Fruit fly (Drosophila melanogaster) whole organism, pupa: ENCODE measurements around the gene UQCR-Q.
A peak's percentile ranks its signal among the peaks of the same experiment; 100 is the strongest.

ENCODE experiments used
- CG10348 ChIP-seq: fragments of 200-800 bp; sonication (Bioruptor generic); IDR thresholded peaks from 2 replicates; pipeline ENCODE4 v1.3.6; 2022; ENCODE audit warnings: missing biosample characterization, missing genetic modification characterization
- CG12605 ChIP-seq: fragments of 200-800 bp; sonication (Bioruptor generic); IDR thresholded peaks from 2 replicates; pipeline ENCODE4 v1.3.6; 2022; ENCODE audit warnings: missing biosample characterization, missing genetic modification characterization
- CG13204 ChIP-seq: fragments of 200-800 bp; sonication (Bioruptor generic); optimal IDR thresholded peaks from 2 replicates; lab custom pipeline; 2018; ENCODE audit warnings: missing biosample characterization, mild to moderate bottlenecking, missing genetic modification characterization, moderate library complexity
- CG14655 ChIP-seq: fragments of 200-800 bp; sonication (Bioruptor generic); optimal IDR thresholded peaks from 3 replicates; lab custom pipeline; 2017; ENCODE audit warnings: mild to moderate bottlenecking, missing biosample characterization, missing genetic modification reagents, missing genetic modification characterization
- CG15710 ChIP-seq: fragments of 200-800 bp; sonication (Bioruptor generic); optimal IDR thresholded peaks from 2 replicates; lab custom pipeline; 2018; ENCODE audit warnings: missing biosample characterization, mild to moderate bottlenecking, missing genetic modification characterization, moderate library complexity
- CG17806 ChIP-seq: fragments of 200-800 bp; sonication (Bioruptor generic); optimal IDR thresholded peaks from 2 replicates; lab custom pipeline; 2018; ENCODE audit warnings: missing biosample characterization, mild to moderate bottlenecking, missing genetic modification characterization, moderate library complexity
- CG32121 ChIP-seq: fragments of 200-800 bp; sonication (Bioruptor generic); IDR thresholded peaks from 2 replicates; pipeline ENCODE4 v1.3.6; 2022; ENCODE audit warnings: missing biosample characterization, missing genetic modification characterization
- CG34367 ChIP-seq: fragments of 200-800 bp; sonication (Bioruptor generic); optimal IDR thresholded peaks from 2 replicates; lab custom pipeline; 2018; ENCODE audit warnings: missing biosample characterization, mild to moderate bottlenecking, missing genetic modification characterization
- CG4496 ChIP-seq: fragments of 200-800 bp; sonication (Bioruptor generic); IDR thresholded peaks from 3 replicates; pipeline ENCODE4 v1.3.6; 2022; ENCODE audit warnings: missing biosample characterization, missing genetic modification characterization
- CG8159 ChIP-seq: fragments of 200-800 bp; sonication (Bioruptor generic); optimal IDR thresholded peaks from 3 replicates; lab custom pipeline; 2018; ENCODE audit warnings: missing biosample characterization, mild to moderate bottlenecking, missing genetic modification characterization, moderate library complexity
- CG8301 ChIP-seq: fragments of 200-800 bp; sonication (Bioruptor generic); optimal IDR thresholded peaks from 2 replicates; lab custom pipeline; 2018; ENCODE audit warnings: missing biosample characterization, mild to moderate bottlenecking, missing genetic modification characterization
- CG9948 ChIP-seq: fragments of 200-800 bp; sonication (Bioruptor generic); optimal IDR thresholded peaks from 2 replicates; lab custom pipeline; 2018; ENCODE audit warnings: missing biosample characterization, mild to moderate bottlenecking, missing genetic modification characterization, moderate library complexity
- D1 ChIP-seq: fragments of 200-800 bp; sonication (Bioruptor generic); optimal IDR thresholded peaks from 2 replicates; lab custom pipeline; 2018; ENCODE audit warnings: missing biosample characterization, mild to moderate bottlenecking, missing genetic modification characterization, moderate library complexity
- EcR ChIP-seq: fragments of 200-800 bp; sonication (Bioruptor generic); optimal IDR thresholded peaks from 3 replicates; lab custom pipeline; 2019; ENCODE audit warnings: missing biosample characterization, missing genetic modification characterization, mild to moderate bottlenecking, moderate library complexity, missing genetic modification reagents
- Ets98B ChIP-seq: fragments of 200-800 bp; sonication (Bioruptor generic); IDR thresholded peaks from 2 replicates; pipeline ENCODE4 v1.3.6; 2022; ENCODE audit warnings: missing biosample characterization, missing genetic modification characterization
- Pif1A ChIP-seq: fragments of 200-800 bp; sonication (Bioruptor generic); optimal IDR thresholded peaks from 3 replicates; lab custom pipeline; 2016; ENCODE audit warnings: missing biosample characterization, missing genetic modification characterization
- Pif1B ChIP-seq: fragments of 200-800 bp; sonication (Bioruptor generic); optimal IDR thresholded peaks from 3 replicates; lab custom pipeline; 2016; ENCODE audit warnings: missing biosample characterization, missing genetic modification characterization
- Snoo ChIP-seq: fragments of 200-800 bp; sonication (Bioruptor generic); optimal IDR thresholded peaks from 3 replicates; lab custom pipeline; 2017; ENCODE audit warnings: missing biosample characterization, mild to moderate bottlenecking, missing genetic modification characterization, inconsistent platforms
- fd96Ca ChIP-seq: fragments of 200-800 bp; sonication (Bioruptor generic); IDR thresholded peaks from 3 replicates; pipeline ENCODE4 v1.3.6; 2022; ENCODE audit warnings: missing biosample characterization, missing genetic modification characterization
- gl ChIP-seq: fragments of 200-800 bp; sonication (Bioruptor generic); optimal IDR thresholded peaks from 2 replicates; lab custom pipeline; 2018; ENCODE audit warnings: missing biosample characterization, mild to moderate bottlenecking, missing genetic modification characterization
- rn ChIP-seq: fragments of 200-800 bp; sonication (Bioruptor generic); IDR thresholded peaks from 2 replicates; pipeline ENCODE4 v1.3.6; 2022; ENCODE audit warnings: missing biosample characterization, missing genetic modification characterization

The UQCR-Q gene

dm6 chr3L:17444569-17444968, 30.0 kb upstream of the UQCR-Q start:
- no peak for TF ChIP-seq CG9948 (tag; lab: Kevin White, UChicago)
- no peak for TF ChIP-seq fd96Ca
- TF ChIP-seq Pif1B (GFP tag; lab: Kevin White, UChicago): no peak
- no peak for TF ChIP-seq CG8159 (tag; lab: Kevin White, UChicago)
- no peak for TF ChIP-seq CG32121
- TF ChIP-seq CG17806 (tag; lab: Kevin White, UChicago): no peak
- TF ChIP-seq CG8301 (tag; lab: Kevin White, UChicago): no peak
- TF ChIP-seq CG10348 (GFP tag; lab: Robert Waterston, UW): no peak
- TF ChIP-seq rn (GFP tag; lab: Robert Waterston, UW): no peak
- no peak for TF ChIP-seq Snoo
- TF ChIP-seq CG34367 (tag; lab: Kevin White, UChicago): no peak
- TF ChIP-seq D1 (tag; lab: Kevin White, UChicago): no peak
- no peak for TF ChIP-seq gl (tag; lab: Kevin White, UChicago)

dm6 chr3L:17445629-17446431, 28.7 kb upstream of the UQCR-Q start:
- TF ChIP-seq Pif1B (GFP tag; lab: Kevin White, UChicago): no peak
- TF ChIP-seq Ets98B: no peak
- TF ChIP-seq CG15710 (tag; lab: Kevin White, UChicago): no peak
- TF ChIP-seq, all 21 proteins: peak for 0

- TF ChIP-seq CG32121: no peak
- no peak for TF ChIP-seq Snoo
- no peak for TF ChIP-seq CG14655 (GFP tag; lab: Kevin White, UChicago)
- no peak for TF ChIP-seq Pif1A (GFP tag; lab: Kevin White, UChicago)
- TF ChIP-seq CG15710 (tag; lab: Kevin White, UChicago): no peak
- no peak for TF ChIP-seq CG17806 (tag; lab: Kevin White, UChicago)
- no peak for TF ChIP-seq CG12605 (GFP tag; lab: Robert Waterston, UW)
- no peak for TF ChIP-seq CG4496
- TF ChIP-seq Ets98B: no peak
- TF ChIP-seq EcR (GFP tag; lab: Kevin White, UChicago): no peak
- no peak for TF ChIP-seq CG34367 (tag; lab: Kevin White, UChicago)
- TF ChIP-seq CG8159 (tag; lab: Kevin White, UChicago): no peak
- TF ChIP-seq fd96Ca: no peak
Observed at dm6 chr3L:17447881-17448280, 26.7 kb upstream of the UQCR-Q start.

dm6 chr3L:17457695-17458242, 16.8 kb upstream of the UQCR-Q start:
- TF ChIP-seq CG14655 (GFP tag; lab: Kevin White, UChicago) (no peak), Snoo (no peak), CG8159 (tag; lab: Kevin White, UChicago) (peak; percentile 14)

dm6 chr3L:17458856-17459518, 15.6 kb upstream of the UQCR-Q start:
- TF ChIP-seq CG8159 (tag; lab: Kevin White, UChicago): no peak
- TF ChIP-seq CG12605 (GFP tag; lab: Robert Waterston, UW): no peak
- no peak for TF ChIP-seq fd96Ca
- no peak for TF ChIP-seq D1 (tag; lab: Kevin White, UChicago)
- no peak for TF ChIP-seq CG13204 (GFP tag; lab: Kevin White, UChicago)
- TF ChIP-seq CG15710 (tag; lab: Kevin White, UChicago): no peak
- TF ChIP-seq CG17806 (tag; lab: Kevin White, UChicago): no peak
- TF ChIP-seq CG8301 (tag; lab: Kevin White, UChicago): no peak
- TF ChIP-seq CG9948 (tag; lab: Kevin White, UChicago): no peak
- TF ChIP-seq Pif1B (GFP tag; lab: Kevin White, UChicago): no peak
- TF ChIP-seq Ets98B: no peak
- TF ChIP-seq CG4496: no peak
- no peak for TF ChIP-seq EcR (GFP tag; lab: Kevin White, UChicago)
- no peak for TF ChIP-seq Snoo
- TF ChIP-seq, all 21 proteins: peak for 0

dm6 chr3L:17461369-17462012, 13.1 kb upstream of the UQCR-Q start:
- TF ChIP-seq Snoo (no peak), rn (GFP tag; lab: Robert Waterston, UW) (no peak), CG8159 (tag; lab: Kevin White, UChicago) (no peak), CG34367 (tag; lab: Kevin White, UChicago) (no peak), Pif1A (GFP tag; lab: Kevin White, UChicago) (no peak), CG12605 (GFP tag; lab: Robert Waterston, UW) (no peak), gl (tag; lab: Kevin White, UChicago) (no peak), CG15710 (tag; lab: Kevin White, UChicago) (no peak), CG9948 (tag; lab: Kevin White, UChicago) (no peak), fd96Ca (no peak), CG8301 (tag; lab: Kevin White, UChicago) (no peak), EcR (GFP tag; lab: Kevin White, UChicago) (no peak), CG14655 (GFP tag; lab: Kevin White, UChicago) (no peak), D1 (tag; lab: Kevin White, UChicago) (no peak), CG10348 (GFP tag; lab: Robert Waterston, UW) (no peak), CG17806 (tag; lab: Kevin White, UChicago) (no peak), Ets98B (no peak), Pif1B (GFP tag; lab: Kevin White, UChicago) (no peak)
